Fruit fly (Drosophila melanogaster): ENCODE results near the gene Hf.

DNA sequence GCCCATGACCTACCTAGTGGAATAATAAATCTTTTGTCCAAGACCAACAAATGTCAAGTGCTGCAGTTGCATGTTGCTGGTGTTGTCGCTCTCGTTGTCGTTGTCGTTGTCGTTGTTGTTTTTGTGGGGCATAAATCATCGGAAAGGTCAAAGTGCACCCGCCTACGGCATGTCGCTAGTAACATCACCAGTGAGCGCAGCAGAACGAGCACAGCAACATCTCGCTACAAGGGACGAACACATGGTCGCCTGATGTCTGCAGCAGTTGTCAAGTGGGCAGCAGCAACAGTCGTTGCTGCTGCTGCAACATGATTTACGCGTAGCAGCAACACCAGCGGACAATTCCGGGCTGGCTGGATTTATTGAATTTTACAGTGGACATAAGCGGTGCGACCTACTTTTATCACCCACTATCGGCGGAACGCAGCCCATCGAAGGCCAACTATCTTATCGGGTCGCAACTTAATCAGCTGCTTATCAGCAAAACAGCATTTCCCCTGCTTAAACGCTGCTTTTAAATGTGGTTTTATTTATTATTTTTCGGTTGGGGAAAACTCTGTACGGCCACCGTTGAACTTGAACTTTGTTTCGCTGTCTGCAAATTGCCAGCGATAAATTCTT lies 15.8 kb downstream of the Hf start:
- TF ChIP-seq kay (GFP tag; ENCODE audit: borderline replicate concordance) (no peak), tj (GFP tag; optimal IDR thresholded peaks at IDR 0.05) (no peak), CG5204 (GFP tag; optimal IDR thresholded peaks at IDR 0.05) (no peak), CG1620 (GFP tag; optimal IDR thresholded peaks at IDR 0.05) (no peak), Mnt (GFP tag; optimal IDR thresholded peaks at IDR 0.05) (no peak), cic (GFP tag; optimal IDR thresholded peaks at IDR 0.05) (no peak), Hr96 (GFP tag; optimal IDR thresholded peaks at IDR 0.05) (no peak), CG12768 (GFP tag; optimal IDR thresholded peaks at IDR 0.05) (no peak), CG14711 (tag; optimal IDR thresholded peaks at IDR 0.05) (no peak), pad (GFP tag; optimal IDR thresholded peaks at IDR 0.05) (peak; percentile 39), CG33017 (tag; optimal IDR thresholded peaks at IDR 0.05) (no peak), Crg-1 (GFP tag; optimal IDR thresholded peaks at IDR 0.05) (no peak)
